Fruit fly (Drosophila melanogaster): Measurements from ENCODE around the gene ear.

Gene ear

dm6 chr3R:15356645-15357431, 36.3 kb downstream of the ear start, which contains the start of the genes Atg4b and Hibch (continued):
- TF ChIP-seq CG17912 (GFP tag; optimal IDR thresholded peaks at IDR 0.05) (no peak), Atf6 (GFP tag; IDR thresholded peaks at IDR 0.05) (peak; percentile 83; the same call in 1 of the 2 replicates), eyg (GFP tag; optimal IDR thresholded peaks at IDR 0.05) (no peak), CG11247 (GFP tag; IDR thresholded peaks at IDR 0.05) (peak; percentile 65), Meics (GFP tag; optimal IDR thresholded peaks at IDR 0.05) (peak; percentile 90), HLH3B (GFP tag; IDR thresholded peaks at IDR 0.05) (peak; percentile 78), bbx (GFP tag; IDR thresholded peaks at IDR 0.05; ENCODE audit: partially characterized antibody) (peak; percentile 39; the same call in 1 of the 2 replicates), org-1 (GFP tag; optimal IDR thresholded peaks at IDR 0.05) (peak; percentile 64), hb (GFP tag; IDR thresholded peaks at IDR 0.05; ENCODE audit: partially characterized antibody) (no peak), tll (GFP tag; optimal IDR thresholded peaks at IDR 0.05) (peak in 1 of 2 experiments; percentile 10), otp (GFP tag; IDR thresholded peaks at IDR 0.05) (no peak), mam (GFP tag; optimal IDR thresholded peaks at IDR 0.05) (peak; percentile 46), zfh2 (GFP tag; optimal IDR thresholded peaks at IDR 0.05) (peak; percentile 69), HHEX (GFP tag; optimal IDR thresholded peaks at IDR 0.05) (peak; percentile 81), ewg (GFP tag; optimal IDR thresholded peaks at IDR 0.05) (peak; percentile 98), CG9797 (GFP tag; optimal IDR thresholded peaks at IDR 0.05) (peak; percentile 38), zfh1 (GFP tag; IDR thresholded peaks at IDR 0.05) (peak; percentile 62; the same call in 2 of the 3 replicates), ash1 (GFP tag; optimal IDR thresholded peaks at IDR 0.05) (no peak), so (GFP tag; IDR thresholded peaks at IDR 0.05) (peak; percentile 74; the same call in 1 of the 3 replicates), Nf-YB (GFP tag; optimal IDR thresholded peaks at IDR 0.05) (peak; percentile 67), p53 (GFP tag; optimal IDR thresholded peaks at IDR 0.05) (no peak), Optix (GFP tag; IDR thresholded peaks at IDR 0.05) (no peak), ttk (GFP tag; IDR thresholded peaks at IDR 0.05) (peak; percentile 67), CG6813 (GFP tag; optimal IDR thresholded peaks at IDR 0.05) (peak; percentile 54), CG10321 (GFP tag; IDR thresholded peaks at IDR 0.05) (no peak), CG30431 (GFP tag; optimal IDR thresholded peaks at IDR 0.05) (peak; percentile 70), cato (GFP tag; optimal IDR thresholded peaks at IDR 0.05; ENCODE audit: borderline replicate concordance) (peak; percentile 58), lbe (GFP tag; optimal IDR thresholded peaks at IDR 0.05) (peak; percentile 80), CG8359 (GFP tag; optimal IDR thresholded peaks at IDR 0.05; ENCODE audit: borderline replicate concordance) (peak; percentile 52), CG7556 (GFP tag; optimal IDR thresholded peaks at IDR 0.05) (peak; percentile 87), usp (GFP tag; optimal IDR thresholded peaks at IDR 0.05) (no peak), E2f1 (GFP tag; IDR thresholded peaks at IDR 0.05) (peak; percentile 68), CG15514 (GFP tag; optimal IDR thresholded peaks at IDR 0.05) (peak; percentile 84), bab2 (GFP tag; optimal IDR thresholded peaks at IDR 0.05) (no peak), gsb-n (tag; optimal IDR thresholded peaks at IDR 0.05) (no peak), fd96Cb (tag; optimal IDR thresholded peaks at IDR 0.05) (peak; percentile 82), Ssrp (tag; optimal IDR thresholded peaks at IDR 0.05) (peak; percentile 85), B-H1 (GFP tag; IDR thresholded peaks at IDR 0.05) (peak; percentile 66), lab (GFP tag; optimal IDR thresholded peaks at IDR 0.05) (no peak), tgo (GFP tag; IDR thresholded peaks at IDR 0.05) (peak; percentile 72), CG10462 (GFP tag; optimal IDR thresholded peaks at IDR 0.05) (peak; percentile 57), CG12744 (GFP tag; optimal IDR thresholded peaks at IDR 0.05) (no peak), CG18262 (tag; optimal IDR thresholded peaks at IDR 0.05) (peak; percentile 87), pros (GFP tag; optimal IDR thresholded peaks at IDR 0.05) (no peak), CG16815 (GFP tag; optimal IDR thresholded peaks at IDR 0.05) (peak; percentile 78), slp2 (GFP tag; optimal IDR thresholded peaks at IDR 0.05) (no peak), gce (GFP tag; IDR thresholded peaks at IDR 0.05) (no peak), CG18476 (GFP tag; optimal IDR thresholded peaks at IDR 0.05) (peak; percentile 64), CG3281 (GFP tag; optimal IDR thresholded peaks at IDR 0.05) (peak; percentile 88)
